Worm (Caenorhabditis elegans): ENCODE data around the gene Y69A2AR.51.
A peak's percentile ranks its signal among the peaks of the same experiment; 100 is the strongest.

The Y69A2AR.51 gene

ce11 chrIV:2601988-2602861 lies 30.0 kb downstream of the Y69A2AR.51 start (continued):
- TF ChIP-seq madf-8 (GFP tag; conservative IDR thresholded peaks at IDR 0.05) = no peak
- peak; percentile 58; the same call in 1 of the 2 replicates for TF ChIP-seq B0019.2 (GFP tag; conservative IDR thresholded peaks at IDR 0.05)
- TF ChIP-seq aptf-2 (GFP tag; conservative IDR thresholded peaks at IDR 0.05) = peak; percentile 54; the same call in 1 of the 2 replicates
- peak; percentile 97 for TF ChIP-seq sea-2 (GFP tag; IDR thresholded peaks at IDR 0.05)
- TF ChIP-seq chd-7 (tag; optimal IDR thresholded peaks at IDR 0.05) = peak; percentile 98
- no peak for TF ChIP-seq fkh-3 (tag; optimal IDR thresholded peaks at IDR 0.05)
- peak; percentile 92 for TF ChIP-seq F52B5.7 (tag; optimal IDR thresholded peaks at IDR 0.05)
- peak; percentile 89 for TF ChIP-seq cebp-1 (GFP tag; IDR thresholded peaks at IDR 0.05)
- peak; percentile 97 for TF ChIP-seq cebp-1 (tag; optimal IDR thresholded peaks at IDR 0.05)
- no peak for TF ChIP-seq snpc-1.3 (tag; optimal IDR thresholded peaks at IDR 0.05; ENCODE audit: insufficient read depth)
- no peak for TF ChIP-seq snpc-4 (GFP tag; optimal IDR thresholded peaks at IDR 0.05)
- TF ChIP-seq snpc-4 (tag; optimal IDR thresholded peaks at IDR 0.05) = peak; percentile 59 to 88 (median 81)
- TF ChIP-seq ceh-79 (tag; optimal IDR thresholded peaks at IDR 0.05) = peak; percentile 90
- TF ChIP-seq dox-1 (GFP tag; IDR thresholded peaks at IDR 0.05) = peak; percentile 95
- peak; percentile 84 for TF ChIP-seq egl-18 (GFP tag; IDR thresholded peaks at IDR 0.05)
- peak; percentile 77 for TF ChIP-seq mel-28 (tag; optimal IDR thresholded peaks at IDR 0.05; ENCODE audit: borderline replicate concordance)
- no peak for TF ChIP-seq hlh-26 (GFP tag; conservative IDR thresholded peaks at IDR 0.05)
- TF ChIP-seq sdz-38 (tag; optimal IDR thresholded peaks at IDR 0.05) = no peak
- peak; percentile 79; the same call in 1 of the 2 replicates for TF ChIP-seq cebp-2 (GFP tag; IDR thresholded peaks at IDR 0.05)
- peak; percentile 98 for TF ChIP-seq hmg-1.2 (GFP tag; IDR thresholded peaks at IDR 0.05)
- TF ChIP-seq F37B4.10 (GFP tag; IDR thresholded peaks at IDR 0.05) = peak; percentile 97
- peak; percentile 93 for TF ChIP-seq pha-4 (tag; optimal IDR thresholded peaks at IDR 0.05)
- peak; percentile 19 for TF ChIP-seq zim-3 (tag; optimal IDR thresholded peaks at IDR 0.05)
- peak; percentile 76 for TF ChIP-seq tbp1 (GFP tag; optimal IDR thresholded peaks at IDR 0.05)
- TF ChIP-seq Y67H2A.10 (GFP tag; conservative IDR thresholded peaks at IDR 0.05) = peak; percentile 98
- TF ChIP-seq mcd-1 (GFP tag; IDR thresholded peaks at IDR 0.05) = peak; percentile 91
- TF ChIP-seq lir-1 (GFP tag; conservative IDR thresholded peaks at IDR 0.05) = peak; percentile 96
- TF ChIP-seq ztf-6 (GFP tag; IDR thresholded peaks at IDR 0.05) = peak; percentile 74; the same call in 1 of the 2 replicates
- no peak for TF ChIP-seq F55B11.4 (tag; optimal IDR thresholded peaks at IDR 0.05; ENCODE audit: borderline replicate concordance, insufficient read depth)
- no peak for TF ChIP-seq snpc-1.1 (tag; optimal IDR thresholded peaks at IDR 0.05; ENCODE audit: insufficient read depth)
- peak; percentile 88 for TF ChIP-seq gei-17 (GFP tag; optimal IDR thresholded peaks at IDR 0.05)
- peak; percentile 96 for TF ChIP-seq nhr-80 (tag; optimal IDR thresholded peaks at IDR 0.05)
- TF ChIP-seq madf-6 (GFP tag; IDR thresholded peaks at IDR 0.05) = peak; percentile 60; the same call in 1 of the 2 replicates
- peak; percentile 98 for TF ChIP-seq atf-7 (tag; optimal IDR thresholded peaks at IDR 0.05)
- peak; percentile 62 for TF ChIP-seq unc-62 (GFP tag; optimal IDR thresholded peaks at IDR 0.05)
- no peak for TF ChIP-seq ccch-3 (GFP tag; optimal IDR thresholded peaks at IDR 0.05)
- TF ChIP-seq nfyb-1 (GFP tag; IDR thresholded peaks at IDR 0.05) = peak; percentile 97
- TF ChIP-seq Y95B8A.8 (GFP tag; IDR thresholded peaks at IDR 0.05) = peak; percentile 90
- peak; percentile 92 for TF ChIP-seq ztf-3 (GFP tag; optimal IDR thresholded peaks at IDR 0.05)
- peak; percentile 19 for TF ChIP-seq B0261.1 (tag; optimal IDR thresholded peaks at IDR 0.05)
- TF ChIP-seq F22D6.2 (tag; optimal IDR thresholded peaks at IDR 0.05) = peak; percentile 94
- TF ChIP-seq ekl-4 (GFP tag; IDR thresholded peaks at IDR 0.05) = peak; percentile 99
- peak; percentile 63; the same call in 1 of the 2 replicates for TF ChIP-seq ceh-40 (GFP tag; IDR thresholded peaks at IDR 0.05)
- TF ChIP-seq xnd-1 (tag; optimal IDR thresholded peaks at IDR 0.05) = no peak
- peak in 1 of 3 experiments; percentile 87 for TF ChIP-seq lin-35 (GFP tag; optimal IDR thresholded peaks at IDR 0.05)
- peak; percentile 54 for TF ChIP-seq dpff-1 (tag; optimal IDR thresholded peaks at IDR 0.05)
- TF ChIP-seq madf-10 (tag; optimal IDR thresholded peaks at IDR 0.05) = peak; percentile 92
